Worm (Caenorhabditis elegans) whole organism, L4 larva: ENCODE data around the gene F48E8.2.

Source experiments
- Y5F2A.4 ChIP-seq: fragments of 200-800 bp; sonication (Bioruptor generic); optimal IDR thresholded peaks from 2 replicates; lab custom pipeline; 2018; ENCODE audit warnings: mild to moderate bottlenecking, missing genetic modification characterization, missing compliant biosample characterization
- ama-1 ChIP-seq: fragments of 150-350 bp; optimal IDR thresholded peaks from 2 replicates; lab custom pipeline; 2014; ENCODE audit warnings: inconsistent platforms, mixed read lengths
- ces-1 ChIP-seq: fragments of 150-350 bp; sonication (generic microtip); optimal IDR thresholded peaks from 4 replicates; lab custom pipeline; 2014; ENCODE audit warnings: missing biosample characterization, missing genetic modification reagents, missing genetic modification characterization
- dmd-8 ChIP-seq: fragments of 200-800 bp; sonication (Bioruptor generic); IDR thresholded peaks from 2 replicates; pipeline ENCODE4 v1.3.6; 2022; ENCODE audit warnings: missing genetic modification characterization, missing compliant biosample characterization
- nhr-11 ChIP-seq: fragments of 150-350 bp; optimal IDR thresholded peaks from 2 replicates; lab custom pipeline; 2014; ENCODE audit warnings: missing biosample characterization, missing genetic modification characterization
- nhr-76 ChIP-seq: fragments of 150-350 bp; optimal IDR thresholded peaks from 2 replicates; lab custom pipeline; 2014; ENCODE audit warnings: missing biosample characterization, missing genetic modification characterization
- ztf-11 ChIP-seq: fragments of 150-350 bp; optimal IDR thresholded peaks from 2 replicates; lab custom pipeline; 2014; ENCODE audit warnings: missing biosample characterization, missing genetic modification characterization

- TF ChIP-seq nhr-76 (tag; lab: Kevin White, UChicago) (no peak), ztf-11 (no peak), ama-1 (lab: Kevin White, UChicago) (no peak), ces-1 (GFP tag; lab: Kevin White, UChicago) (no peak), Y5F2A.4 (no peak), dmd-8 (GFP tag; lab: Robert Waterston, UW) (no peak), nhr-11 (tag; lab: Kevin White, UChicago) (no peak)
Observed at ce11 chrIII:5438064-5438463, 26.1 kb upstream of the F48E8.2 start.
